Worm (Caenorhabditis elegans): ENCODE data around the gene ZC416.2.

ce11 chrIV:3636528-3637129 lies 3.2 kb downstream of the ZC416.2 start, which contains the start of gene madf-9:
- TF ChIP-seq fkh-10 (GFP tag; optimal IDR thresholded peaks at IDR 0.05) (no peak), nhr-10 (tag; optimal IDR thresholded peaks at IDR 0.05) (no peak), unc-130 (GFP tag; optimal IDR thresholded peaks at IDR 0.05) (no peak), Y105C5A.15 (GFP tag; IDR thresholded peaks at IDR 0.05) (no peak), pha-4 (GFP tag; IDR thresholded peaks at IDR 0.05) (peak; percentile 78; the same call in 1 of the 2 replicates), pha-4 (tag; optimal IDR thresholded peaks at IDR 0.05) (no peak), unc-62 (GFP tag; optimal IDR thresholded peaks at IDR 0.05 in 1 of 2) (no peak), unc-62 (tag; optimal IDR thresholded peaks at IDR 0.05) (no peak)

All from whole organism, L4 larva.